Fruit fly (Drosophila melanogaster) whole organism, embryonic: ENCODE data around the gene HIP-R.

Experiments used
- Abd-B ChIP-seq: fragments of 200-800 bp; sonication (Bioruptor generic); optimal IDR thresholded peaks from 2 replicates; lab custom pipeline; 2018; ENCODE audit warnings: missing biosample characterization, mild to moderate bottlenecking, missing genetic modification characterization, moderate library complexity
- Atf6 ChIP-seq: fragments of 200-800 bp; sonication (Bioruptor generic); IDR thresholded peaks from 2 replicates; pipeline ENCODE4 v1.3.6; 2022; ENCODE audit warnings: missing biosample characterization, missing genetic modification characterization
- Blimp-1 ChIP-seq: fragments of 200-800 bp; sonication (Bioruptor generic); optimal IDR thresholded peaks from 3 replicates; lab custom pipeline; 2018; ENCODE audit warnings: missing biosample characterization, missing genetic modification characterization, mild to moderate bottlenecking, moderate library complexity, missing genetic modification reagents
- CG10462 ChIP-seq: fragments of 200-800 bp; sonication (Bioruptor generic); optimal IDR thresholded peaks from 2 replicates; lab custom pipeline; 2016; ENCODE audit warnings: missing biosample characterization, missing genetic modification characterization
- CG10565 ChIP-seq: fragments of 200-800 bp; sonication (Bioruptor generic); optimal IDR thresholded peaks from 3 replicates; lab custom pipeline; 2016; ENCODE audit warnings: missing biosample characterization, mild to moderate bottlenecking, missing genetic modification characterization
- CG12104 ChIP-seq: fragments of 200-800 bp; sonication (Bioruptor generic); optimal IDR thresholded peaks from 3 replicates; lab custom pipeline; 2016; ENCODE audit warnings: missing biosample characterization, missing genetic modification characterization
- CG12155 ChIP-seq: fragments of 200-800 bp; sonication (Bioruptor generic); optimal IDR thresholded peaks from 3 replicates; lab custom pipeline; 2016; ENCODE audit warnings: missing biosample characterization, missing genetic modification characterization
- CG1233 ChIP-seq: fragments of 200-800 bp; sonication (Bioruptor generic); optimal IDR thresholded peaks from 4 replicates; lab custom pipeline; 2018; ENCODE audit warnings: missing biosample characterization, mild to moderate bottlenecking, missing genetic modification characterization
- CG12391 ChIP-seq: fragments of 200-800 bp; sonication (Bioruptor generic); optimal IDR thresholded peaks from 3 replicates; lab custom pipeline; 2018; ENCODE audit warnings: missing biosample characterization, mild to moderate bottlenecking, missing genetic modification characterization, moderate library complexity
- CG13123 ChIP-seq: fragments of 200-800 bp; sonication (Bioruptor generic); optimal IDR thresholded peaks from 2 replicates; lab custom pipeline; 2016; ENCODE audit warnings: missing biosample characterization, missing genetic modification characterization
- CG13775 ChIP-seq: fragments of 200-800 bp; sonication (Bioruptor generic); optimal IDR thresholded peaks from 3 replicates; lab custom pipeline; 2017; ENCODE audit warnings: missing biosample characterization, mild to moderate bottlenecking, missing genetic modification characterization
- CG14050 ChIP-seq: fragments of 200-800 bp; sonication (Bioruptor generic); IDR thresholded peaks from 3 replicates; pipeline ENCODE4 v1.3.6; 2022; ENCODE audit warnings: missing biosample characterization, missing genetic modification characterization
- CG14441 ChIP-seq: fragments of 200-800 bp; sonication (Bioruptor generic); IDR thresholded peaks from 2 replicates; pipeline ENCODE4 v1.3.6; 2022; ENCODE audit warnings: missing biosample characterization, missing genetic modification characterization
- CG14860 ChIP-seq: fragments of 200-800 bp; sonication (Bioruptor generic); IDR thresholded peaks from 3 replicates; pipeline ENCODE4 v1.3.6; 2022; ENCODE audit warnings: missing biosample characterization, missing genetic modification characterization; ENCODE audit not compliant: partially characterized antibody
- CG16863 ChIP-seq: fragments of 200-800 bp; sonication (Bioruptor generic); optimal IDR thresholded peaks from 3 replicates; lab custom pipeline; 2016; ENCODE audit warnings: missing biosample characterization, missing genetic modification characterization
- CG17829 ChIP-seq: fragments of 200-800 bp; optimal IDR thresholded peaks from 2 replicates; lab custom pipeline; 2019; ENCODE audit warnings: missing biosample characterization, mild to moderate bottlenecking, missing genetic modification characterization, moderate library complexity
- CG2678 ChIP-seq: fragments of 200-800 bp; sonication (Bioruptor generic); optimal IDR thresholded peaks from 3 replicates; lab custom pipeline; 2019; ENCODE audit warnings: missing biosample characterization, mild to moderate bottlenecking, missing genetic modification characterization, moderate library complexity
- CG4707 ChIP-seq: fragments of 200-800 bp; sonication (Bioruptor generic); optimal IDR thresholded peaks from 2 replicates; lab custom pipeline; 2018; ENCODE audit warnings: missing biosample characterization, mild to moderate bottlenecking, missing genetic modification characterization, moderate library complexity
- CG4820 ChIP-seq: fragments of 200-800 bp; sonication (Bioruptor generic); optimal IDR thresholded peaks from 3 replicates; lab custom pipeline; 2016; ENCODE audit warnings: missing biosample characterization, missing genetic modification characterization
- CG5245 ChIP-seq: fragments of 200-800 bp; sonication (Bioruptor generic); optimal IDR thresholded peaks from 3 replicates; lab custom pipeline; 2016; ENCODE audit warnings: missing biosample characterization, missing genetic modification characterization
- CG6813 ChIP-seq: fragments of 200-800 bp; sonication (Bioruptor generic); optimal IDR thresholded peaks from 2 replicates; lab custom pipeline; 2017; ENCODE audit warnings: missing biosample characterization, missing genetic modification characterization, mild to moderate bottlenecking, moderate library complexity, missing genetic modification reagents
- CG7987 ChIP-seq: fragments of 200-800 bp; sonication (Bioruptor generic); optimal IDR thresholded peaks from 2 replicates; lab custom pipeline; 2018; ENCODE audit warnings: missing biosample characterization, mild to moderate bottlenecking, missing genetic modification characterization, moderate library complexity
- CG9932 ChIP-seq: fragments of 200-800 bp; sonication (Bioruptor generic); IDR thresholded peaks from 2 replicates; pipeline ENCODE4 v1.3.6; 2022; ENCODE audit warnings: missing biosample characterization, missing genetic modification characterization
- D ChIP-seq, 2 experiments: fragments of 200-800 bp in 1 of 2; fragments of >200 bp in 1 of 2; sonication (Bioruptor generic) in 1 of 2; optimal IDR thresholded peaks; 2 replicates in 1 of 2; 3 replicates in 1 of 2; lab custom pipeline; 2017; ENCODE audit warnings: mild to moderate bottlenecking in 1 of 2, missing biosample characterization in 1 of 2, missing genetic modification characterization in 1 of 2, missing genetic modification reagents in 1 of 2
- Dek ChIP-seq: fragments of 200-800 bp; sonication (Bioruptor generic); optimal IDR thresholded peaks from 3 replicates; lab custom pipeline; 2019; ENCODE audit warnings: missing biosample characterization, mild to moderate bottlenecking, missing genetic modification characterization, moderate library complexity
- Dll ChIP-seq: fragments of 200-800 bp; sonication (Bioruptor generic); IDR thresholded peaks from 4 replicates; pipeline ENCODE4 v1.3.6; 2022; ENCODE audit warnings: missing biosample characterization, missing genetic modification characterization; ENCODE audit not compliant: partially characterized antibody
- E2f2 ChIP-seq: fragments of 200-800 bp; sonication (Bioruptor generic); IDR thresholded peaks from 2 replicates; pipeline ENCODE4 v1.3.6; 2022; ENCODE audit warnings: missing biosample characterization, missing genetic modification characterization
- Sin3A ChIP-seq: fragments of >200 bp; optimal IDR thresholded peaks from 2 replicates; lab custom pipeline; 2018
- Sry-β ChIP-seq: fragments of 200-800 bp; sonication (Bioruptor generic); optimal IDR thresholded peaks from 2 replicates; lab custom pipeline; 2018; ENCODE audit warnings: missing biosample characterization, mild to moderate bottlenecking, missing genetic modification characterization, moderate library complexity
- Taf1 ChIP-seq: fragments of 200-800 bp; sonication (Bioruptor generic); IDR thresholded peaks from 2 replicates; pipeline ENCODE4 v1.3.6; 2022; ENCODE audit warnings: missing biosample characterization, missing genetic modification characterization
- Xbp1 ChIP-seq: fragments of 200-800 bp; sonication (Bioruptor generic); optimal IDR thresholded peaks from 3 replicates; lab custom pipeline; 2016; ENCODE audit warnings: missing biosample characterization, mild to moderate bottlenecking, missing genetic modification characterization
- btn ChIP-seq: fragments of 200-800 bp; sonication (Bioruptor generic); optimal IDR thresholded peaks from 2 replicates; lab custom pipeline; 2016; ENCODE audit warnings: missing biosample characterization, missing genetic modification characterization
- chm ChIP-seq: fragments of 200-800 bp; sonication (Bioruptor generic); IDR thresholded peaks from 2 replicates; pipeline ENCODE4 v1.3.6; 2022; ENCODE audit warnings: missing biosample characterization, missing genetic modification characterization
- crc ChIP-seq: fragments of 200-800 bp; sonication (Bioruptor generic); optimal IDR thresholded peaks from 2 replicates; lab custom pipeline; 2016; ENCODE audit warnings: missing biosample characterization, missing genetic modification characterization
- crol ChIP-seq: fragments of 200-800 bp; sonication (Bioruptor generic); IDR thresholded peaks from 2 replicates; pipeline ENCODE4 v1.3.6; 2022; ENCODE audit warnings: missing biosample characterization, missing genetic modification characterization
- cwo ChIP-seq: fragments of 200-800 bp; sonication (Bioruptor generic); optimal IDR thresholded peaks from 3 replicates; lab custom pipeline; 2017; ENCODE audit warnings: missing biosample characterization, missing genetic modification characterization, mild to moderate bottlenecking, moderate library complexity, missing genetic modification reagents
- dimm ChIP-seq: fragments of 200-800 bp; sonication (Bioruptor generic); IDR thresholded peaks from 2 replicates; pipeline ENCODE4 v1.3.6; 2022; ENCODE audit warnings: missing biosample characterization, missing genetic modification characterization
- gem ChIP-seq: fragments of 200-800 bp; sonication (Bioruptor generic); optimal IDR thresholded peaks from 2 replicates; lab custom pipeline; 2019; ENCODE audit warnings: missing biosample characterization, mild to moderate bottlenecking, missing genetic modification characterization, moderate library complexity
- ind ChIP-seq: fragments of 200-800 bp; sonication (Bioruptor generic); optimal IDR thresholded peaks from 3 replicates; lab custom pipeline; 2016; ENCODE audit warnings: missing biosample characterization, missing genetic modification characterization
- jigr1 ChIP-seq: fragments of 200-800 bp; sonication (Bioruptor generic); IDR thresholded peaks from 3 replicates; pipeline ENCODE4 v1.3.6; 2022; ENCODE audit warnings: missing biosample characterization, missing genetic modification characterization
- ken ChIP-seq: fragments of 200-800 bp; sonication (Bioruptor generic); IDR thresholded peaks from 3 replicates; pipeline ENCODE4 v1.3.6; 2022; ENCODE audit warnings: missing biosample characterization, missing genetic modification characterization
- mld ChIP-seq: fragments of 200-800 bp; sonication (Bioruptor generic); IDR thresholded peaks from 3 replicates; pipeline ENCODE4 v1.3.6; 2022; ENCODE audit warnings: missing biosample characterization, missing genetic modification characterization; ENCODE audit not compliant: partially characterized antibody
- p53 ChIP-seq: fragments of 200-800 bp; sonication (Bioruptor generic); optimal IDR thresholded peaks from 2 replicates; lab custom pipeline; 2016; ENCODE audit warnings: missing biosample characterization, missing genetic modification characterization
- pho ChIP-seq: fragments of 200-800 bp; sonication (Bioruptor generic); optimal IDR thresholded peaks from 2 replicates; lab custom pipeline; 2016; ENCODE audit warnings: missing biosample characterization, missing genetic modification characterization
- pzg ChIP-seq: fragments of 200-800 bp; sonication (Bioruptor generic); optimal IDR thresholded peaks from 3 replicates; lab custom pipeline; 2018; ENCODE audit warnings: missing biosample characterization, mild to moderate bottlenecking, missing genetic modification characterization, moderate library complexity
- sisA ChIP-seq: fragments of 200-800 bp; sonication (Bioruptor generic); IDR thresholded peaks from 2 replicates; pipeline ENCODE4 v1.3.6; 2022; ENCODE audit warnings: missing biosample characterization, missing genetic modification characterization
- tup ChIP-seq: fragments of 200-800 bp; sonication (Bioruptor generic); optimal IDR thresholded peaks from 2 replicates; lab custom pipeline; 2016; ENCODE audit warnings: missing biosample characterization, mild to moderate bottlenecking, missing genetic modification characterization, moderate library complexity
- zen ChIP-seq: fragments of 200-800 bp; sonication (Bioruptor generic); optimal IDR thresholded peaks from 3 replicates; lab custom pipeline; 2018; ENCODE audit warnings: missing biosample characterization, mild to moderate bottlenecking, missing genetic modification characterization, moderate library complexity

The HIP-R gene

DNA sequence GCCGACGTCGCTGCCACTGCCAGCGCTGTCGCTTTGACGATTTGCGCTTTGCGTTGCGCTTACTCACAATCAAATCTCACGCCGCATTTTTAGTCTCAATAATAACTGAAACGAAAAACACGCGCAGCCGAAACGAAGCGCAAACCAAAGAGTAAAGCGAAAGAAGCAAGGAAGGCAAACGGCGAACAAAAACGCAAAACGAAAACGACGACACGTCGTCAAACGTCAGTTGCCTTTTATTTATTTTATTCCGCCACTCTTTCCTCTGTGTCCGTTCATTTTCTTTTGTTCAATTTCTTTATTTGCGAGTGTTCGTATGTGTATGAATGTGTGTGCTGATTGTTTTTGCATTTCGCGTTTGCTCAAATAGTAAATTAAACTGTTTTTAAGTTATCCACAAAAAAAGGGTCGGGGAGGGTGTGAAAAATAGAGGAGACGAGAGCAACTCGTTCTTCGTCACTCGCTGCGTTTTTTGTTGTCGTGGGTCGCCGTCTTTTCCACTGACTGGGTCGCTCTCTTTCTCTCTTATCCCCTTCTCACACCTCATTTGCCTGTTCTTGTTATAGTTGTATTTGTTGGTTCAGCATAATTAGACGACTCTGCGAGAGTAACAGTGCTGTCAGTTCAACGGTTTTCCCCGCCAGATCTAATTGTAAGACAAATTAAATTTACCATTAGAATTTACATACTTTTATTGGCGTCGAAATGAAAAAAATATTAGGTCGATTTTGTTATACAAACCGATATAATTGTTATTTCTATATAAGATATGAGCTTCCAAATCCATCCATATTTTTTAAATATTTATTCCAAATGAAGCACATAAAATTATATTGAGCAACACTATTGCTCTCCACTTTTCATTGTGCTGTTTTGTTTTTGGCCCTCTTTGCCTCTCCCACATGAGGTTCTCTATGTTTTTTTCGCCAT is 16.7 kb upstream of the HIP-R start (continued):
- peak; percentile 72 for TF ChIP-seq Dek (tag; lab: Kevin White, UChicago)
- peak; percentile 37 for TF ChIP-seq crc
- TF ChIP-seq zen (tag; lab: Kevin White, UChicago) = peak; percentile 69
- TF ChIP-seq ken (GFP tag; lab: Robert Waterston, UW) = no peak
- TF ChIP-seq D (optimal IDR thresholded peaks at IDR 0.05; lab: Kevin White, UChicago) = no peak
- peak; percentile 52 for TF ChIP-seq D (GFP tag; optimal IDR thresholded peaks at IDR 0.05; lab: Kevin White, UChicago)
- peak; percentile 53 for TF ChIP-seq Xbp1
- no peak for TF ChIP-seq Sin3A (lab: Kevin White, UChicago)
- TF ChIP-seq Dll (GFP tag; lab: Robert Waterston, UW) = no peak
- TF ChIP-seq Taf1 (GFP tag; lab: Robert Waterston, UW) = peak; percentile 56
- peak; percentile 81 for TF ChIP-seq CG17829 (tag; lab: Kevin White, UChicago)
- no peak for TF ChIP-seq pzg (GFP tag; lab: Kevin White, UChicago)
- peak; percentile 46 for TF ChIP-seq Abd-B
- TF ChIP-seq sisA (GFP tag; lab: Robert Waterston, UW) = no peak
- peak; percentile 55 for TF ChIP-seq pho (GFP tag; lab: Kevin White, UChicago)
- TF ChIP-seq CG10565 = no peak
- peak; percentile 75 for TF ChIP-seq CG6813
- TF ChIP-seq crol = peak; percentile 69
- no peak for TF ChIP-seq CG7987 (GFP tag; lab: Kevin White, UChicago)
- TF ChIP-seq CG14441 (GFP tag; lab: Robert Waterston, UW) = peak; percentile 36; the same call in 1 of the 2 replicates
- TF ChIP-seq CG12104 = peak; percentile 56
- no peak for TF ChIP-seq CG13123
- TF ChIP-seq chm (GFP tag; lab: Robert Waterston, UW) = 0 out of 2 replicates have a peak, but pooled peaks have one; percentile 47
- TF ChIP-seq CG12155 (GFP tag; lab: Kevin White, UChicago) = peak; percentile 89
- peak; percentile 55 for TF ChIP-seq CG4820 (GFP tag; lab: Kevin White, UChicago)
- TF ChIP-seq gem = peak; percentile 87
- TF ChIP-seq CG13775 = peak; percentile 72
- peak; percentile 34; the same call in 1 of the 3 replicates for TF ChIP-seq CG14050 (GFP tag; lab: Robert Waterston, UW)
- no peak for TF ChIP-seq CG4707 (GFP tag; lab: Kevin White, UChicago)
- peak; percentile 68 for TF ChIP-seq Blimp-1 (GFP tag; lab: Kevin White, UChicago)
- TF ChIP-seq CG16863 = no peak
- peak; percentile 83 for TF ChIP-seq CG9932 (GFP tag; lab: Robert Waterston, UW)
- peak; percentile 57 for TF ChIP-seq ind (GFP tag; lab: Kevin White, UChicago)
- peak; percentile 95 for TF ChIP-seq Sry-β (GFP tag; lab: Kevin White, UChicago)
- TF ChIP-seq CG5245 = no peak
- TF ChIP-seq CG14860 (GFP tag; lab: Robert Waterston, UW) = no peak
- no peak for TF ChIP-seq btn (GFP tag; lab: Kevin White, UChicago)
- TF ChIP-seq CG2678 (tag; lab: Kevin White, UChicago) = peak; percentile 91
- TF ChIP-seq CG10462 (GFP tag; lab: Kevin White, UChicago) = peak; percentile 5
- TF ChIP-seq tup (GFP tag; lab: Kevin White, UChicago) = no peak
- TF ChIP-seq CG12391 = peak; percentile 79
- peak; percentile 77 for TF ChIP-seq cwo (GFP tag; lab: Kevin White, UChicago)
- TF ChIP-seq p53 (GFP tag; lab: Kevin White, UChicago) = no peak
- TF ChIP-seq dimm (GFP tag; lab: Robert Waterston, UW) = no peak
- peak; percentile 87 for TF ChIP-seq Atf6 (GFP tag; lab: Robert Waterston, UW)
- TF ChIP-seq jigr1 = no peak
- TF ChIP-seq CG1233 (GFP tag; lab: Kevin White, UChicago) = peak; percentile 64
- TF ChIP-seq mld = no peak
- peak; percentile 48 for TF ChIP-seq E2f2 (GFP tag; lab: Robert Waterston, UW)
